In the genomic region with DNA sequence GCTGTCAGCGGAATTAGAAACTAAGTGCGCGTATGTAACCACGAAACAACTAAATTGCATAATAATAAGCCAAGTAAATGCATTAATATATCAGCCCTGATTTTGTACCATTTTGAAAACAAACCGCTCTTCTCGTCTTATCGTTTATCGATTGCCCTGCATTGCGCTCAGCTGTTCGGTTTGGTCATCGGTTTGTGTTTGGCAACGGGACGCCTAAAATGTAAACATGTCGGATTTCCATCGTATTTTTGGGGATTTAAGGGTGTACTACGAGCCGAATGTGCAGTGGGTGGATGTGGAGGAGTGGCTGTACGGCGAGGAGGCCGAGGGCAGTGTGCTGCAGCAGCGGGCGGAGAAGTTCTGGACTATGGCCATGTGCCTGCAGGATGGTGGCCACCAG, we compare ENCODE assay signal across 1 fruit fly cellular context.
TF ChIP-seq lines count a peak whose summit lies in the region.

Gene Cap-D3, plus strand, starts transcription at position 183 of the 400 bp plus-strand sequence.

TF ChIP-seq in whole organism, embryonic, 481 proteins besides CTCF, POLR2A, EP300 and RAD21 (continued from another document):
- peak; percentile 55; the same call in 1 of the 2 replicates for TF ChIP-seq sna (GFP tag; IDR thresholded peaks at IDR 0.05; lab: Robert Waterston, UW; ENCODE audit: partially characterized antibody)
- 0 out of 2 replicates have a peak, but pooled peaks have one; percentile 12 for TF ChIP-seq CG2129 (GFP tag; IDR thresholded peaks at IDR 0.05; lab: Robert Waterston, UW; ENCODE audit: partially characterized antibody)
- TF ChIP-seq MBD-R2 (GFP tag; IDR thresholded peaks at IDR 0.05; lab: Robert Waterston, UW), result peak; percentile 76
- peak; percentile 36 for TF ChIP-seq unc-4 (GFP tag; IDR thresholded peaks at IDR 0.05; lab: Robert Waterston, UW; ENCODE audit: partially characterized antibody)
- peak; percentile 49 for TF ChIP-seq Scr (GFP tag; IDR thresholded peaks at IDR 0.05; lab: Robert Waterston, UW; ENCODE audit: partially characterized antibody)
- no peak for TF ChIP-seq CG12299 (tag; optimal IDR thresholded peaks at IDR 0.05; lab: Kevin White, UChicago)
- peak; percentile 25 for TF ChIP-seq Sry-δ (GFP tag; optimal IDR thresholded peaks at IDR 0.05; lab: Kevin White, UChicago)
- TF ChIP-seq lilli (GFP tag; optimal IDR thresholded peaks at IDR 0.05; lab: Kevin White, UChicago), result no peak
- no peak for TF ChIP-seq cad (GFP tag; optimal IDR thresholded peaks at IDR 0.05; lab: Kevin White, UChicago)
- peak; percentile 72 for TF ChIP-seq phol (tag; optimal IDR thresholded peaks at IDR 0.05; lab: Kevin White, UChicago)
- TF ChIP-seq CG1832 (GFP tag; optimal IDR thresholded peaks at IDR 0.05; lab: Kevin White, UChicago), result no peak
- TF ChIP-seq CG7963 (GFP tag; IDR thresholded peaks at IDR 0.05; lab: Robert Waterston, UW; ENCODE audit: partially characterized antibody), result peak; percentile 62; the same call in 1 of the 3 replicates
- no peak for TF ChIP-seq luna (GFP tag; optimal IDR thresholded peaks at IDR 0.05; lab: Kevin White, UChicago)
- TF ChIP-seq vnd (GFP tag; IDR thresholded peaks at IDR 0.05; lab: Robert Waterston, UW; ENCODE audit: partially characterized antibody), result peak; percentile 61; the same call in 2 of the 3 replicates
- no peak for TF ChIP-seq emc (GFP tag; optimal IDR thresholded peaks at IDR 0.05; lab: Kevin White, UChicago)
- no peak for TF ChIP-seq mam (GFP tag; optimal IDR thresholded peaks at IDR 0.05; lab: Kevin White, UChicago)
- no peak for TF ChIP-seq CG1024 (GFP tag; IDR thresholded peaks at IDR 0.05; lab: Robert Waterston, UW)
- TF ChIP-seq knrl (GFP tag; IDR thresholded peaks at IDR 0.05; lab: Robert Waterston, UW; ENCODE audit: partially characterized antibody), result peak; percentile 28; the same call in 1 of the 3 replicates
- TF ChIP-seq CG17802 (tag; optimal IDR thresholded peaks at IDR 0.05; lab: Kevin White, UChicago), result peak; percentile 94
- TF ChIP-seq E2f2 (GFP tag; IDR thresholded peaks at IDR 0.05; lab: Robert Waterston, UW), result peak; percentile 84
- TF ChIP-seq CG6791 (GFP tag; IDR thresholded peaks at IDR 0.05; lab: Robert Waterston, UW; ENCODE audit: partially characterized antibody), result peak; percentile 78
- peak; percentile 91 for TF ChIP-seq CG14710 (tag; optimal IDR thresholded peaks at IDR 0.05; lab: Kevin White, UChicago)
- TF ChIP-seq B-H2 (GFP tag; optimal IDR thresholded peaks at IDR 0.05; lab: Kevin White, UChicago), result no peak
- TF ChIP-seq gsb (GFP tag; IDR thresholded peaks at IDR 0.05; lab: Robert Waterston, UW), result no peak
- TF ChIP-seq mld (GFP tag; IDR thresholded peaks at IDR 0.05; lab: Robert Waterston, UW; ENCODE audit: partially characterized antibody), result peak; percentile 53; the same call in 1 of the 3 replicates
- TF ChIP-seq BEAF-32 (GFP tag; optimal IDR thresholded peaks at IDR 0.05; lab: Kevin White, UChicago), result peak; percentile 16
- peak; percentile 45; the same call in 2 of the 4 replicates for TF ChIP-seq Dll (GFP tag; IDR thresholded peaks at IDR 0.05; lab: Robert Waterston, UW; ENCODE audit: partially characterized antibody)
- peak; percentile 35 for TF ChIP-seq pzg (GFP tag; optimal IDR thresholded peaks at IDR 0.05; lab: Kevin White, UChicago)
- TF ChIP-seq vfl (GFP tag; optimal IDR thresholded peaks at IDR 0.05; lab: Kevin White, UChicago), result no peak
- TF ChIP-seq Nf-YC (tag; optimal IDR thresholded peaks at IDR 0.05; lab: Kevin White, UChicago), result no peak
